Worm (Caenorhabditis elegans) whole organism, young adult: ENCODE data around the gene lipl-6.

Experiments
- B0336.3 ChIP-seq: fragments of 200-800 bp; sonication (Bioruptor generic); IDR thresholded peaks from 2 replicates; pipeline ENCODE4 v1.3.6; 2022; ENCODE audit warnings: missing genetic modification characterization, missing compliant biosample characterization
- ZK185.1 ChIP-seq: sonication (generic microtip); optimal IDR thresholded peaks from 2 replicates; lab custom pipeline; 2016; ENCODE audit warnings: mild to moderate bottlenecking, missing genetic modification characterization, missing compliant biosample characterization; ENCODE audit not compliant: poor library complexity, severe bottlenecking
- akir-1 ChIP-seq: fragments of 200-800 bp; sonication (Bioruptor generic); optimal IDR thresholded peaks from 2 replicates; lab custom pipeline; 2018; ENCODE audit warnings: mild to moderate bottlenecking, missing genetic modification characterization, moderate library complexity, missing compliant biosample characterization
- ama-1 ChIP-seq, 3 experiments: fragments of 150-350 bp in 1 of 3; sonication (generic microtip) in 2 of 3; optimal IDR thresholded peaks; 2 replicates each; lab custom pipeline; 2014 to 2018; ENCODE audit warnings: missing biosample characterization in 2 of 3, missing genetic modification characterization in 2 of 3, missing genetic modification reagents in 2 of 3
- aptf-2 ChIP-seq: fragments of 200-800 bp; sonication (Bioruptor generic); conservative IDR thresholded peaks from 2 replicates; pipeline ENCODE4 v1.3.6; 2022; ENCODE audit warnings: missing genetic modification reagents, missing genetic modification characterization, missing compliant biosample characterization
- atf-7 ChIP-seq: sonication (generic microtip); optimal IDR thresholded peaks from 2 replicates; lab custom pipeline; 2017; ENCODE audit warnings: mild to moderate bottlenecking, missing genetic modification characterization, missing compliant biosample characterization
- ets-4 ChIP-seq: fragments of 200-800 bp; sonication (Bioruptor generic); optimal IDR thresholded peaks from 2 replicates; lab custom pipeline; 2018; ENCODE audit warnings: mild to moderate bottlenecking, missing genetic modification characterization, missing compliant biosample characterization
- gei-17 ChIP-seq: fragments of 200-800 bp; sonication (Bioruptor generic); optimal IDR thresholded peaks from 2 replicates; lab custom pipeline; 2018; ENCODE audit warnings: mild to moderate bottlenecking, missing genetic modification characterization, missing compliant biosample characterization
- pha-4 ChIP-seq: fragments of 150-350 bp; sonication (generic microtip); optimal IDR thresholded peaks from 2 replicates; lab custom pipeline; 2014; ENCODE audit warnings: missing biosample characterization, missing genetic modification reagents, missing genetic modification characterization
- snpc-4 ChIP-seq, 5 experiments: fragments of 150-350 bp in 1 of 5; sonication (generic microtip) in 4 of 5; optimal IDR thresholded peaks; 2 replicates each; lab custom pipeline; 2014 to 2018; ENCODE audit warnings: missing genetic modification characterization in 5 of 5, missing biosample characterization in 3 of 5, antibody characterized with exemption in 2 of 5, mild to moderate bottlenecking in 2 of 5, missing compliant biosample characterization in 2 of 5, missing genotype in 2 of 5, moderate library complexity in 2 of 5, missing genetic modification reagents in 1 of 5
- tlf-1 ChIP-seq: fragments of 200-800 bp; sonication (Bioruptor generic); optimal IDR thresholded peaks from 2 replicates; lab custom pipeline; 2018; ENCODE audit warnings: mild to moderate bottlenecking, missing genetic modification characterization, missing compliant biosample characterization
- unc-62 ChIP-seq: fragments of 150-350 bp; optimal IDR thresholded peaks from 2 replicates; lab custom pipeline; 2014; ENCODE audit warnings: missing biosample characterization, missing genetic modification reagents, missing genetic modification characterization

- no peak for TF ChIP-seq gei-17 (GFP tag; lab: Kevin White, UChicago)
- TF ChIP-seq B0336.3 (GFP tag; lab: Robert Waterston, UW) = no peak
- TF ChIP-seq unc-62 = no peak
- no peak for TF ChIP-seq ZK185.1 (tag; lab: Kevin White, UChicago)
- no peak for TF ChIP-seq ama-1 (optimal IDR thresholded peaks at IDR 0.05; lab: Kevin White, UChicago)
- TF ChIP-seq ama-1 (GFP tag; optimal IDR thresholded peaks at IDR 0.05; lab: Kevin White, UChicago) = no peak
- TF ChIP-seq aptf-2 (GFP tag; lab: Robert Waterston, UW) = no peak
- no peak for TF ChIP-seq ets-4 (GFP tag; lab: Kevin White, UChicago)
- TF ChIP-seq pha-4 (tag; lab: Kevin White, UChicago) = no peak
- TF ChIP-seq snpc-4 (GFP tag; optimal IDR thresholded peaks at IDR 0.05; lab: Kevin White, UChicago) = no peak
- TF ChIP-seq snpc-4 (tag; optimal IDR thresholded peaks at IDR 0.05; lab: Kevin White, UChicago) = no peak
- no peak for TF ChIP-seq akir-1 (GFP tag; lab: Kevin White, UChicago)
- TF ChIP-seq tlf-1 = no peak
- no peak for TF ChIP-seq atf-7 (tag; lab: Kevin White, UChicago)
Observed at ce11 chrV:6928938-6929337, 5.2 kb downstream of the lipl-6 start, which contains the start of gene unc-68.
